Fruit fly (Drosophila melanogaster): ENCODE data around the gene CG17612.

dm6 chr2L:4416903-4417302, 34.4 kb upstream of the CG17612 start:
- TF ChIP-seq kay (GFP tag; ENCODE audit: borderline replicate concordance) (no peak), Mnt (GFP tag; optimal IDR thresholded peaks at IDR 0.05) (no peak), cnc (optimal IDR thresholded peaks at IDR 0.05) (no peak), CG1620 (GFP tag; optimal IDR thresholded peaks at IDR 0.05) (no peak), ovo (GFP tag; optimal IDR thresholded peaks at IDR 0.05) (no peak), pad (GFP tag; optimal IDR thresholded peaks at IDR 0.05) (no peak), CG11617 (GFP tag; optimal IDR thresholded peaks at IDR 0.05) (no peak), Clk (GFP tag; optimal IDR thresholded peaks at IDR 0.05) (no peak)

Data from whole organism, adult.